Fruit fly (Drosophila melanogaster) whole organism, embryonic: ENCODE measurements around the gene IntS6.

Experiments
- ATbp ChIP-seq: fragments of 200-800 bp; sonication (Bioruptor generic); optimal IDR thresholded peaks from 2 replicates; lab custom pipeline; 2017; ENCODE audit warnings: missing biosample characterization, mild to moderate bottlenecking, missing genetic modification characterization, missing genetic modification reagents
- Atf3 ChIP-seq: fragments of 200-800 bp; sonication (Bioruptor generic); optimal IDR thresholded peaks from 3 replicates; lab custom pipeline; 2016; ENCODE audit warnings: missing biosample characterization, missing genetic modification characterization
- BEAF-32 ChIP-seq: fragments of 200-800 bp; sonication (Bioruptor generic); optimal IDR thresholded peaks from 3 replicates; lab custom pipeline; 2017; ENCODE audit warnings: missing biosample characterization, missing genetic modification characterization, mild to moderate bottlenecking, moderate library complexity, missing genetic modification reagents
- CG11085 ChIP-seq: fragments of 200-800 bp; sonication (Bioruptor generic); IDR thresholded peaks from 2 replicates; pipeline ENCODE4 v1.3.6; 2022; ENCODE audit warnings: missing biosample characterization, missing genetic modification characterization
- CG11093 ChIP-seq: fragments of 200-800 bp; sonication (Bioruptor generic); IDR thresholded peaks from 3 replicates; pipeline ENCODE4 v1.3.6; 2022; ENCODE audit warnings: missing biosample characterization, missing genetic modification characterization
- CG14014 ChIP-seq: fragments of 200-800 bp; sonication (Bioruptor generic); IDR thresholded peaks from 2 replicates; pipeline ENCODE4 v1.3.6; 2022; ENCODE audit warnings: missing biosample characterization, missing genetic modification characterization
- CG17385 ChIP-seq: fragments of 200-800 bp; sonication (Bioruptor generic); optimal IDR thresholded peaks from 3 replicates; lab custom pipeline; 2018; ENCODE audit warnings: missing biosample characterization, mild to moderate bottlenecking, missing genetic modification characterization
- CG18011 ChIP-seq: fragments of 200-800 bp; sonication (Bioruptor generic); optimal IDR thresholded peaks from 2 replicates; lab custom pipeline; 2017; ENCODE audit warnings: missing biosample characterization, missing genetic modification characterization, mild to moderate bottlenecking, moderate library complexity, missing genotype
- CG2202 ChIP-seq: fragments of 200-800 bp; sonication (Bioruptor generic); optimal IDR thresholded peaks from 2 replicates; lab custom pipeline; 2018; ENCODE audit warnings: missing biosample characterization, mild to moderate bottlenecking, missing genetic modification characterization
- CG30403 ChIP-seq: fragments of 200-800 bp; sonication (Bioruptor generic); optimal IDR thresholded peaks from 3 replicates; lab custom pipeline; 2016; ENCODE audit warnings: missing biosample characterization, missing genetic modification characterization
- CG32767 ChIP-seq: fragments of 200-800 bp; sonication (Bioruptor generic); IDR thresholded peaks from 2 replicates; pipeline ENCODE4 v1.3.6; 2022; ENCODE audit warnings: missing biosample characterization, missing genetic modification characterization
- CG3726 ChIP-seq: fragments of 200-800 bp; sonication (Bioruptor generic); IDR thresholded peaks from 3 replicates; pipeline ENCODE4, ENCODE4 v1.3.6; 2022; ENCODE audit warnings: missing biosample characterization, missing genetic modification characterization
- CG4424 ChIP-seq: fragments of 200-800 bp; sonication (Bioruptor generic); optimal IDR thresholded peaks from 3 replicates; lab custom pipeline; 2016; ENCODE audit warnings: missing biosample characterization, missing genetic modification characterization
- CG4707 ChIP-seq: fragments of 200-800 bp; sonication (Bioruptor generic); optimal IDR thresholded peaks from 2 replicates; lab custom pipeline; 2018; ENCODE audit warnings: missing biosample characterization, mild to moderate bottlenecking, missing genetic modification characterization, moderate library complexity
- CG7271 ChIP-seq: fragments of 200-800 bp; sonication (Bioruptor generic); optimal IDR thresholded peaks from 2 replicates; lab custom pipeline; 2018; ENCODE audit warnings: missing biosample characterization, mild to moderate bottlenecking, missing genetic modification characterization, moderate library complexity
- CG9817 ChIP-seq: fragments of 200-800 bp; sonication (Bioruptor generic); optimal IDR thresholded peaks from 2 replicates; lab custom pipeline; 2018; ENCODE audit warnings: missing biosample characterization, mild to moderate bottlenecking, missing genetic modification characterization, moderate library complexity
- CG9932 ChIP-seq: fragments of 200-800 bp; sonication (Bioruptor generic); IDR thresholded peaks from 2 replicates; pipeline ENCODE4 v1.3.6; 2022; ENCODE audit warnings: missing biosample characterization, missing genetic modification characterization
- CHES-1-like ChIP-seq: fragments of 200-800 bp; sonication (Bioruptor generic); optimal IDR thresholded peaks from 2 replicates; lab custom pipeline; 2016; ENCODE audit warnings: missing biosample characterization, missing genetic modification characterization
- CrebB ChIP-seq: fragments of 200-800 bp; sonication (Bioruptor generic); optimal IDR thresholded peaks from 3 replicates; lab custom pipeline; 2018; ENCODE audit warnings: missing biosample characterization, mild to moderate bottlenecking, missing genetic modification characterization
- Dfd ChIP-seq, 2 experiments: fragments of >200 bp; optimal IDR thresholded peaks; 2 replicates each; lab custom pipeline; 2017; ENCODE audit warnings: missing biosample characterization in 2 of 2, missing genetic modification characterization in 2 of 2
- Dref ChIP-seq: fragments of 200-800 bp; sonication (Bioruptor generic); IDR thresholded peaks from 2 replicates; pipeline ENCODE4 v1.3.6; 2022; ENCODE audit warnings: missing biosample characterization, missing genetic modification characterization
- HHEX ChIP-seq: fragments of 200-800 bp; sonication (Bioruptor generic); optimal IDR thresholded peaks from 3 replicates; lab custom pipeline; 2017; ENCODE audit warnings: missing biosample characterization, mild to moderate bottlenecking, missing genetic modification characterization, missing genetic modification reagents
- HmgZ ChIP-seq: fragments of 200-800 bp; sonication (Bioruptor generic); optimal IDR thresholded peaks from 2 replicates; lab custom pipeline; 2018; ENCODE audit warnings: missing biosample characterization, mild to moderate bottlenecking, missing genetic modification characterization
- Hr39 ChIP-seq: fragments of >200 bp; optimal IDR thresholded peaks from 2 replicates; lab custom pipeline; 2017
- NK7.1 ChIP-seq: fragments of 200-800 bp; sonication (Bioruptor generic); optimal IDR thresholded peaks from 3 replicates; lab custom pipeline; 2016; ENCODE audit warnings: missing biosample characterization, missing genetic modification characterization
- Optix ChIP-seq: fragments of 200-800 bp; sonication (Bioruptor generic); IDR thresholded peaks from 3 replicates; pipeline ENCODE4 v1.3.6; 2022; ENCODE audit warnings: missing biosample characterization, missing genetic modification characterization
- Pdp1 ChIP-seq, 2 experiments: fragments of 200-800 bp; sonication (Bioruptor generic); optimal IDR thresholded peaks; 3 replicates each; lab custom pipeline; 2016; ENCODE audit warnings: missing biosample characterization in 2 of 2, missing genetic modification characterization in 2 of 2, mild to moderate bottlenecking in 1 of 2, moderate library complexity in 1 of 2
- Trl ChIP-seq, 3 experiments: fragments of >200 bp in 2 of 3; fragments of 200-800 bp in 1 of 3; sonication (Bioruptor generic) in 1 of 3; optimal IDR thresholded peaks; 2 replicates in 1 of 3; 3 replicates in 2 of 3; lab custom pipeline; 2016 to 2017; ENCODE audit warnings: missing biosample characterization in 1 of 3, missing genetic modification characterization in 1 of 3
- ash1 ChIP-seq: fragments of 200-800 bp; sonication (Bioruptor generic); optimal IDR thresholded peaks from 2 replicates; lab custom pipeline; 2018; ENCODE audit warnings: missing biosample characterization, mild to moderate bottlenecking, missing genetic modification characterization
- bigmax ChIP-seq: fragments of 200-800 bp; sonication (Bioruptor generic); optimal IDR thresholded peaks from 2 replicates; lab custom pipeline; 2018; ENCODE audit warnings: missing biosample characterization, mild to moderate bottlenecking, missing genetic modification characterization
- caup ChIP-seq: fragments of 200-800 bp; sonication (Bioruptor generic); optimal IDR thresholded peaks from 3 replicates; lab custom pipeline; 2017; ENCODE audit warnings: missing biosample characterization, mild to moderate bottlenecking, missing genetic modification characterization, moderate library complexity; ENCODE audit not compliant: severe bottlenecking
- ci ChIP-seq: fragments of 200-800 bp; sonication (Bioruptor generic); IDR thresholded peaks from 3 replicates; pipeline ENCODE4 v1.3.6; 2022; ENCODE audit warnings: missing biosample characterization, missing genetic modification characterization
- crp ChIP-seq, 2 experiments: fragments of 200-800 bp; sonication (Bioruptor generic); optimal IDR thresholded peaks; 2 replicates in 1 of 2; 3 replicates in 1 of 2; lab custom pipeline; 2017; ENCODE audit warnings: missing biosample characterization in 2 of 2, missing genetic modification characterization in 2 of 2, mild to moderate bottlenecking in 1 of 2, moderate library complexity in 1 of 2
- ems ChIP-seq: fragments of 200-800 bp; sonication (Bioruptor generic); optimal IDR thresholded peaks from 3 replicates; lab custom pipeline; 2016; ENCODE audit warnings: missing biosample characterization, missing genetic modification characterization
- fd64A ChIP-seq: fragments of 200-800 bp; sonication (Bioruptor generic); optimal IDR thresholded peaks from 3 replicates; lab custom pipeline; 2018; ENCODE audit warnings: missing biosample characterization, mild to moderate bottlenecking, missing genetic modification characterization
- gsb ChIP-seq: fragments of 200-800 bp; sonication (Bioruptor generic); IDR thresholded peaks from 2 replicates; pipeline ENCODE4 v1.3.6; 2022; ENCODE audit warnings: missing biosample characterization, missing genetic modification characterization
- kah ChIP-seq: fragments of 200-800 bp; sonication (Bioruptor generic); optimal IDR thresholded peaks from 2 replicates; lab custom pipeline; 2018; ENCODE audit warnings: missing biosample characterization, mild to moderate bottlenecking, missing genetic modification characterization
- lab ChIP-seq: fragments of 200-800 bp; sonication (Bioruptor generic); optimal IDR thresholded peaks from 3 replicates; lab custom pipeline; 2017; ENCODE audit warnings: missing biosample characterization, missing genetic modification characterization, mild to moderate bottlenecking, moderate library complexity, missing genetic modification reagents
- pnt ChIP-seq: fragments of 200-800 bp; sonication (Bioruptor generic); optimal IDR thresholded peaks from 3 replicates; lab custom pipeline; 2016; ENCODE audit warnings: missing biosample characterization, missing genetic modification characterization
- psq ChIP-seq: fragments of 200-800 bp; sonication (Bioruptor generic); optimal IDR thresholded peaks from 2 replicates; lab custom pipeline; 2017; ENCODE audit warnings: missing biosample characterization, missing genetic modification characterization
- rib ChIP-seq: fragments of 200-800 bp; sonication (Bioruptor generic); IDR thresholded peaks from 2 replicates; pipeline ENCODE4 v1.3.6; 2022; ENCODE audit warnings: missing biosample characterization, missing genetic modification characterization
- seq ChIP-seq: fragments of 200-800 bp; sonication (Bioruptor generic); IDR thresholded peaks from 2 replicates; pipeline ENCODE4 v1.3.6; 2022; ENCODE audit warnings: missing biosample characterization, missing genetic modification characterization
- slp2 ChIP-seq: fragments of 200-800 bp; sonication (Bioruptor generic); optimal IDR thresholded peaks from 2 replicates; lab custom pipeline; 2016; ENCODE audit warnings: missing biosample characterization, missing genetic modification characterization
- stc ChIP-seq: fragments of 200-800 bp; sonication (Bioruptor generic); IDR thresholded peaks from 2 replicates; pipeline ENCODE4 v1.3.6; 2022; ENCODE audit warnings: missing biosample characterization, missing genetic modification characterization
- tll ChIP-seq, 2 experiments: fragments of 200-800 bp in 1 of 2; fragments of >200 bp in 1 of 2; sonication (Bioruptor generic) in 1 of 2; optimal IDR thresholded peaks; 2 replicates each; lab custom pipeline; 2017 to 2019; ENCODE audit warnings: missing biosample characterization in 2 of 2, missing genetic modification characterization in 2 of 2, mild to moderate bottlenecking in 1 of 2, moderate library complexity in 1 of 2
- ttk ChIP-seq: fragments of 200-800 bp; sonication (Bioruptor generic); IDR thresholded peaks from 2 replicates; pipeline ENCODE4 v2.1.2; 2022; ENCODE audit warnings: missing biosample characterization, missing genetic modification characterization
- vnd ChIP-seq: fragments of 200-800 bp; sonication (Bioruptor generic); IDR thresholded peaks from 3 replicates; pipeline ENCODE4 v1.3.6; 2022; ENCODE audit warnings: missing biosample characterization, missing genetic modification characterization; ENCODE audit not compliant: partially characterized antibody
- vvl ChIP-seq: fragments of 200-800 bp; sonication (Bioruptor generic); IDR thresholded peaks from 2 replicates; pipeline ENCODE4 v1.3.6; 2022; ENCODE audit warnings: missing biosample characterization, missing genetic modification characterization
- wor ChIP-seq: fragments of 200-800 bp; sonication (Bioruptor generic); IDR thresholded peaks from 2 replicates; pipeline ENCODE4 v1.3.6; 2022; ENCODE audit warnings: missing biosample characterization, missing genetic modification characterization

The IntS6 gene

dm6 chrX:5735268-5735941 lies 11.6 kb downstream of the IntS6 start (continued):
- TF ChIP-seq Dref (GFP tag; lab: Robert Waterston, UW) (no peak), Atf3 (GFP tag; lab: Kevin White, UChicago) (peak; percentile 31), ci (GFP tag; lab: Robert Waterston, UW) (peak; percentile 90), caup (GFP tag; lab: Kevin White, UChicago) (peak; percentile 45), NK7.1 (GFP tag; lab: Kevin White, UChicago) (peak; percentile 31), CG4424 (GFP tag; lab: Kevin White, UChicago) (peak; percentile 61), CG7271 (no peak), kah (GFP tag; lab: Kevin White, UChicago) (peak; percentile 43), wor (GFP tag; lab: Robert Waterston, UW) (no peak), CrebB (tag; lab: Kevin White, UChicago) (peak; percentile 67), lab (GFP tag; lab: Kevin White, UChicago) (peak; percentile 87), Optix (GFP tag; lab: Robert Waterston, UW) (no peak), CG17385 (GFP tag; lab: Kevin White, UChicago) (peak; percentile 60), stc (GFP tag; lab: Robert Waterston, UW) (peak; percentile 81), Dfd (GFP tag; optimal IDR thresholded peaks at IDR 0.05; lab: Kevin White, UChicago) (no peak), CG9817 (tag; lab: Kevin White, UChicago) (peak; percentile 75), CG18011 (peak; percentile 7), Hr39 (lab: Kevin White, UChicago) (no peak), fd64A (GFP tag; lab: Kevin White, UChicago) (no peak), CG11093 (GFP tag; lab: Robert Waterston, UW) (peak; percentile 41; the same call in 1 of the 3 replicates), seq (peak; percentile 71), psq (GFP tag; lab: Kevin White, UChicago) (peak; percentile 31), CG32767 (no peak), slp2 (peak; percentile 21), ATbp (GFP tag; lab: Kevin White, UChicago) (peak; percentile 45), pnt (GFP tag; lab: Kevin White, UChicago) (peak; percentile 38), CG14014 (GFP tag; lab: Robert Waterston, UW) (peak; percentile 81), CG2202 (tag; lab: Kevin White, UChicago) (peak; percentile 30), tll (GFP tag; optimal IDR thresholded peaks at IDR 0.05; lab: Kevin White, UChicago) (no peak), CG30403 (GFP tag; lab: Kevin White, UChicago) (peak; percentile 80), ems (peak; percentile 51), ttk (peak; percentile 78), CG3726 (0 out of 3 replicates have a peak, but pooled peaks have one; percentile 44), CG9932 (peak; percentile 73), CG4707 (GFP tag; lab: Kevin White, UChicago) (peak; percentile 54), CHES-1-like (GFP tag; lab: Kevin White, UChicago) (peak; percentile 37), ash1 (GFP tag; lab: Kevin White, UChicago) (no peak), CG11085 (peak; percentile 54), vvl (peak; percentile 84), Pdp1 (GFP tag; optimal IDR thresholded peaks at IDR 0.05; lab: Kevin White, UChicago) (peak; percentile 65 to 69), BEAF-32 (GFP tag; lab: Kevin White, UChicago) (no peak), HmgZ (peak; percentile 65), rib (GFP tag; lab: Robert Waterston, UW) (0 out of 2 replicates have a peak, but pooled peaks have one; percentile 47), bigmax (GFP tag; lab: Kevin White, UChicago) (no peak), vnd (no peak), gsb (GFP tag; lab: Robert Waterston, UW) (peak; percentile 39), HHEX (GFP tag; lab: Kevin White, UChicago) (peak; percentile 3), Trl (optimal IDR thresholded peaks at IDR 0.05; lab: Kevin White, UChicago) (no peak), Trl (GFP tag; optimal IDR thresholded peaks at IDR 0.05; lab: Kevin White, UChicago) (peak; percentile 49), crp (GFP tag; optimal IDR thresholded peaks at IDR 0.05; lab: Kevin White, UChicago) (no peak)
